Worm (Caenorhabditis elegans) whole organism, late embryonic: Measurements from ENCODE around the gene dac-1.
A peak's percentile ranks its signal among the peaks of the same experiment; 100 is the strongest.

ENCODE experiments used
- C38D4.7 ChIP-seq: fragments of 200-800 bp; sonication (Bioruptor generic); optimal IDR thresholded peaks from 2 replicates; lab custom pipeline; 2018; ENCODE audit warnings: mild to moderate bottlenecking, missing genetic modification characterization, moderate library complexity, missing compliant biosample characterization
- F13H6.1 ChIP-seq: sonication (generic microtip); optimal IDR thresholded peaks from 2 replicates; lab custom pipeline; 2016; ENCODE audit warnings: missing genetic modification characterization, missing compliant biosample characterization
- K02D7.2 ChIP-seq: sonication (generic microtip); optimal IDR thresholded peaks from 2 replicates; lab custom pipeline; 2017; ENCODE audit warnings: mild to moderate bottlenecking, missing genetic modification characterization, missing compliant biosample characterization
- Y22D7AL.16 ChIP-seq: sonication (generic microtip); optimal IDR thresholded peaks from 2 replicates; lab custom pipeline; 2016; ENCODE audit warnings: missing genetic modification characterization, missing compliant biosample characterization
- ama-1 ChIP-seq: fragments of 150-350 bp; optimal IDR thresholded peaks from 2 replicates; lab custom pipeline; 2014
- ceh-18 ChIP-seq: sonication (generic microtip); optimal IDR thresholded peaks from 2 replicates; lab custom pipeline; 2016; ENCODE audit warnings: missing genetic modification characterization, missing compliant biosample characterization
- ceh-2 ChIP-seq: sonication (generic microtip); optimal IDR thresholded peaks from 2 replicates; lab custom pipeline; 2016; ENCODE audit warnings: missing genotype, missing genetic modification characterization, missing compliant biosample characterization
- ceh-22 ChIP-seq: sonication (generic microtip); optimal IDR thresholded peaks from 2 replicates; lab custom pipeline; 2017; ENCODE audit warnings: missing biosample characterization, missing genetic modification characterization
- ceh-34 ChIP-seq: sonication (generic microtip); optimal IDR thresholded peaks from 2 replicates; lab custom pipeline; 2016; ENCODE audit warnings: mild to moderate bottlenecking, missing genetic modification characterization, missing compliant biosample characterization
- ceh-45 ChIP-seq: fragments of 200-800 bp; sonication (Bioruptor generic); IDR thresholded peaks from 2 replicates; pipeline ENCODE4 v1.3.6; 2022; ENCODE audit warnings: missing genetic modification reagents, missing genetic modification characterization, missing compliant biosample characterization
- ceh-48 ChIP-seq: sonication (generic microtip); optimal IDR thresholded peaks from 2 replicates; lab custom pipeline; 2016; ENCODE audit warnings: missing genetic modification characterization, inconsistent platforms, missing compliant biosample characterization
- dve-1 ChIP-seq: sonication (generic microtip); optimal IDR thresholded peaks from 2 replicates; lab custom pipeline; 2017; ENCODE audit warnings: antibody characterized with exemption, mild to moderate bottlenecking, missing genetic modification characterization, missing compliant biosample characterization
- elt-2 ChIP-seq: sonication (generic microtip); optimal IDR thresholded peaks from 2 replicates; lab custom pipeline; 2016; ENCODE audit warnings: missing genetic modification reagents, missing genetic modification characterization, missing compliant biosample characterization
- elt-4 ChIP-seq: sonication (generic microtip); optimal IDR thresholded peaks from 2 replicates; lab custom pipeline; 2016; ENCODE audit warnings: missing genetic modification characterization, missing compliant biosample characterization
- eyg-1 ChIP-seq: sonication (generic microtip); optimal IDR thresholded peaks from 2 replicates; lab custom pipeline; 2016; ENCODE audit warnings: missing genotype, missing genetic modification characterization, missing compliant biosample characterization
- fkh-10 ChIP-seq: fragments of 150-350 bp; optimal IDR thresholded peaks from 2 replicates; lab custom pipeline; 2014; ENCODE audit warnings: missing biosample characterization, missing genetic modification reagents, missing genetic modification characterization
- fkh-6 ChIP-seq: sonication (generic microtip); optimal IDR thresholded peaks from 2 replicates; lab custom pipeline; 2016; ENCODE audit warnings: missing genetic modification characterization, missing compliant biosample characterization
- gmeb-2 ChIP-seq: sonication (generic microtip); optimal IDR thresholded peaks from 2 replicates; lab custom pipeline; 2016; ENCODE audit warnings: missing genetic modification characterization, inconsistent platforms, missing compliant biosample characterization
- hlh-15 ChIP-seq: sonication (generic microtip); optimal IDR thresholded peaks from 2 replicates; lab custom pipeline; 2016; ENCODE audit warnings: missing genetic modification characterization, missing compliant biosample characterization
- hlh-30 ChIP-seq: sonication (generic microtip); optimal IDR thresholded peaks from 2 replicates; lab custom pipeline; 2017; ENCODE audit warnings: antibody characterized with exemption, missing genetic modification characterization, missing compliant biosample characterization; ENCODE audit not compliant: insufficient read depth
- hlh-6 ChIP-seq: sonication (generic microtip); optimal IDR thresholded peaks from 2 replicates; lab custom pipeline; 2016; ENCODE audit warnings: missing genotype, missing genetic modification characterization, missing compliant biosample characterization
- hlh-8 ChIP-seq: sonication (generic microtip); optimal IDR thresholded peaks from 2 replicates; lab custom pipeline; 2016; ENCODE audit warnings: missing genotype, missing genetic modification characterization, missing compliant biosample characterization
- lim-6 ChIP-seq: sonication (generic microtip); optimal IDR thresholded peaks from 2 replicates; lab custom pipeline; 2016; ENCODE audit warnings: missing genetic modification characterization, missing compliant biosample characterization
- madf-2 ChIP-seq: sonication (generic microtip); optimal IDR thresholded peaks from 2 replicates; lab custom pipeline; 2017; ENCODE audit warnings: missing genetic modification characterization, missing compliant biosample characterization
- nfya-1 ChIP-seq: sonication (generic microtip); optimal IDR thresholded peaks from 2 replicates; lab custom pipeline; 2017; ENCODE audit warnings: missing genetic modification characterization, mild to moderate bottlenecking, missing compliant biosample characterization, antibody characterized with exemption, moderate library complexity
- nhr-11 ChIP-seq: fragments of 150-350 bp; optimal IDR thresholded peaks from 2 replicates; lab custom pipeline; 2014; ENCODE audit warnings: missing biosample characterization, missing genetic modification characterization
- nhr-232 ChIP-seq: sonication (generic microtip); optimal IDR thresholded peaks from 2 replicates; lab custom pipeline; 2016; ENCODE audit warnings: missing genetic modification characterization, missing compliant biosample characterization
- pha-2 ChIP-seq: sonication (generic microtip); optimal IDR thresholded peaks from 2 replicates; lab custom pipeline; 2017; ENCODE audit warnings: mild to moderate bottlenecking, missing genetic modification characterization, missing compliant biosample characterization
- pha-4 ChIP-seq: fragments of 150-350 bp; optimal IDR thresholded peaks from 2 replicates; lab custom pipeline; 2018; ENCODE audit warnings: missing biosample characterization, missing genetic modification reagents, missing genetic modification characterization
- rnt-1 ChIP-seq: sonication (generic microtip); optimal IDR thresholded peaks from 2 replicates; lab custom pipeline; 2016; ENCODE audit warnings: missing genetic modification characterization, missing compliant biosample characterization
- syd-9 ChIP-seq: sonication (generic microtip); optimal IDR thresholded peaks from 2 replicates; lab custom pipeline; 2016; ENCODE audit warnings: mild to moderate bottlenecking, missing genetic modification characterization, moderate library complexity, missing compliant biosample characterization
- tbx-2 ChIP-seq: sonication (generic microtip); optimal IDR thresholded peaks from 2 replicates; lab custom pipeline; 2016; ENCODE audit warnings: missing genetic modification characterization, missing compliant biosample characterization
- ttx-3 ChIP-seq: sonication (generic microtip); optimal IDR thresholded peaks from 2 replicates; lab custom pipeline; 2016; ENCODE audit warnings: missing genetic modification reagents, missing genetic modification characterization, missing compliant biosample characterization
- unc-3 ChIP-seq, 2 experiments: fragments of 200-800 bp in 1 of 2; sonication (Bioruptor generic) in 1 of 2; sonication (generic microtip) in 1 of 2; conservative IDR thresholded peaks in 1 of 2; optimal IDR thresholded peaks in 1 of 2; 2 replicates each; pipeline versions ENCODE4 v1.3.6 to Lab custom; 2016 to 2022; ENCODE audit warnings: missing compliant biosample characterization in 2 of 2, missing genetic modification characterization in 2 of 2, missing genetic modification reagents in 1 of 2
- unc-42 ChIP-seq: sonication (generic microtip); optimal IDR thresholded peaks from 2 replicates; lab custom pipeline; 2016; ENCODE audit warnings: missing genotype, missing genetic modification characterization, missing compliant biosample characterization
- zip-5 ChIP-seq: sonication (generic microtip); optimal IDR thresholded peaks from 2 replicates; lab custom pipeline; 2016; ENCODE audit warnings: missing genetic modification characterization, missing compliant biosample characterization
- ztf-16 ChIP-seq: sonication (generic microtip); optimal IDR thresholded peaks from 2 replicates; lab custom pipeline; 2017; ENCODE audit warnings: missing genetic modification characterization, missing compliant biosample characterization

Gene dac-1

ce11 chrIII:819313-819712, 3.4 kb downstream of the dac-1 start:
- TF ChIP-seq hlh-6 (no peak), ceh-2 (tag; lab: Kevin White, UChicago) (no peak), ama-1 (lab: Kevin White, UChicago) (no peak), ztf-16 (tag; lab: Kevin White, UChicago) (no peak), C38D4.7 (GFP tag; lab: Kevin White, UChicago) (no peak), nhr-232 (tag; lab: Kevin White, UChicago) (no peak), elt-4 (tag; lab: Kevin White, UChicago) (no peak)
- TF ChIP-seq, all 69 proteins: peak for 0

- TF ChIP-seq ceh-18 (tag; lab: Kevin White, UChicago) (peak; percentile 28), gmeb-2 (tag; lab: Kevin White, UChicago) (no peak)
Observed at ce11 chrIII:822546-823272, 6.8 kb downstream of the dac-1 start, which contains the start of gene clec-149. Gene clec-149 (plus strand): TSS chrIII:823222.

ce11 chrIII:825256-825655, 9.3 kb downstream of the dac-1 start:
- TF ChIP-seq Y22D7AL.16 (tag; lab: Kevin White, UChicago), result no peak
- no peak for TF ChIP-seq lim-6 (tag; lab: Kevin White, UChicago)

- TF ChIP-seq nfya-1 (tag; lab: Kevin White, UChicago), result no peak
- TF ChIP-seq ceh-2 (tag; lab: Kevin White, UChicago), result no peak
Observed at ce11 chrIII:831961-832360, 16.0 kb downstream of the dac-1 start, which contains the start of gene ceeh-1. Gene ceeh-1 (minus strand): TSS chrIII:832277.

ce11 chrIII:832855-833504, 17.0 kb downstream of the dac-1 start, which contains the start of gene zip-2:
Gene zip-2 (plus strand): TSS chrIII:832982.
- peak; percentile 27 for TF ChIP-seq elt-2 (tag; lab: Kevin White, UChicago)
- TF ChIP-seq ttx-3 (tag; lab: Kevin White, UChicago), result no peak
- TF ChIP-seq, all 69 proteins: peak for 1

- TF ChIP-seq ama-1 (lab: Kevin White, UChicago), result peak; percentile 56
- TF ChIP-seq fkh-10 (GFP tag; lab: Kevin White, UChicago), result peak; percentile 15
- peak; percentile 14 for TF ChIP-seq hlh-8 (tag; lab: Kevin White, UChicago)
- TF ChIP-seq dve-1 (tag; lab: Kevin White, UChicago), result peak; percentile 85
- TF ChIP-seq nhr-11 (tag; lab: Kevin White, UChicago), result no peak
- peak; percentile 41 for TF ChIP-seq ceh-34
- TF ChIP-seq ceh-2 (tag; lab: Kevin White, UChicago), result peak; percentile 48
- TF ChIP-seq ceh-22 (tag; lab: Kevin White, UChicago), result no peak
- TF ChIP-seq K02D7.2 (tag; lab: Kevin White, UChicago), result no peak
- TF ChIP-seq ztf-16 (tag; lab: Kevin White, UChicago), result peak; percentile 9
- peak; percentile 18 for TF ChIP-seq pha-2
- peak; percentile 96 for TF ChIP-seq hlh-30 (tag; lab: Kevin White, UChicago)
- TF ChIP-seq hlh-15 (tag; lab: Kevin White, UChicago), result no peak
- peak; percentile 29 for TF ChIP-seq unc-42 (tag; lab: Kevin White, UChicago)
- TF ChIP-seq F13H6.1 (tag; lab: Kevin White, UChicago), result peak; percentile 28
- TF ChIP-seq eyg-1 (tag; lab: Kevin White, UChicago), result peak; percentile 26
- peak; percentile 2 for TF ChIP-seq fkh-6
- TF ChIP-seq zip-5 (tag; lab: Kevin White, UChicago), result peak; percentile 4
- no peak for TF ChIP-seq pha-4
- TF ChIP-seq ceh-48 (tag; lab: Kevin White, UChicago), result no peak
- peak; percentile 78 for TF ChIP-seq elt-2 (tag; lab: Kevin White, UChicago)
- no peak for TF ChIP-seq unc-3 (GFP tag; conservative IDR thresholded peaks at IDR 0.05; lab: Robert Waterston, UW)
- TF ChIP-seq unc-3 (tag; optimal IDR thresholded peaks at IDR 0.05; lab: Kevin White, UChicago), result peak; percentile 17
- peak; percentile 95 for TF ChIP-seq tbx-2 (tag; lab: Kevin White, UChicago)
- TF ChIP-seq madf-2, result peak; percentile 35
- no peak for TF ChIP-seq ceh-45 (GFP tag; lab: Robert Waterston, UW)
- TF ChIP-seq ceh-18 (tag; lab: Kevin White, UChicago), result peak; percentile 82
- no peak for TF ChIP-seq nhr-232 (tag; lab: Kevin White, UChicago)
- no peak for TF ChIP-seq Y22D7AL.16 (tag; lab: Kevin White, UChicago)
- TF ChIP-seq rnt-1 (tag; lab: Kevin White, UChicago), result peak; percentile 85
- no peak for TF ChIP-seq syd-9 (tag; lab: Kevin White, UChicago)
Observed at ce11 chrIII:833711-834442, 17.9 kb downstream of the dac-1 start.
